Worm (Caenorhabditis elegans): ENCODE measurements around the gene Y54G2A.41.

Gene Y54G2A.41

ce11 chrIV:2773382-2773979 lies 21.8 kb downstream of the Y54G2A.41 start (continued):
- TF ChIP-seq aha-1 (tag): peak; percentile 36
- TF ChIP-seq hlh-11 (tag; optimal IDR thresholded peaks at IDR 0.05): peak; percentile 48
- TF ChIP-seq hlh-30 (tag; optimal IDR thresholded peaks at IDR 0.05; ENCODE audit: insufficient read depth): peak; percentile 88

- no peak for TF ChIP-seq ZK337.2 (GFP tag; IDR thresholded peaks at IDR 0.05)
- TF ChIP-seq ceh-82 (tag; optimal IDR thresholded peaks at IDR 0.05): no peak
- no peak for TF ChIP-seq daf-19 (GFP tag; conservative IDR thresholded peaks at IDR 0.05)
- TF ChIP-seq hmg-1.1 (GFP tag; IDR thresholded peaks at IDR 0.05): peak; percentile 82
- TF ChIP-seq nhr-48 (tag; optimal IDR thresholded peaks at IDR 0.05): no peak
- TF ChIP-seq ceh-20 (GFP tag; IDR thresholded peaks at IDR 0.05): peak; percentile 69; the same call in 1 of the 2 replicates
- TF ChIP-seq madf-5 (GFP tag; IDR thresholded peaks at IDR 0.05): no peak
- TF ChIP-seq ama-1 (optimal IDR thresholded peaks at IDR 0.05): peak; percentile 85
- no peak for TF ChIP-seq F49E8.2 (tag; optimal IDR thresholded peaks at IDR 0.05; ENCODE audit: borderline replicate concordance)
- TF ChIP-seq attf-4 (tag; optimal IDR thresholded peaks at IDR 0.05): no peak
- no peak for TF ChIP-seq ztf-11 (tag; optimal IDR thresholded peaks at IDR 0.05)
- peak; percentile 89 for TF ChIP-seq mep-1 (tag; optimal IDR thresholded peaks at IDR 0.05)
- no peak for TF ChIP-seq dmd-8 (GFP tag; IDR thresholded peaks at IDR 0.05)
- peak; percentile 94 for TF ChIP-seq hlh-11 (tag; optimal IDR thresholded peaks at IDR 0.05)
- peak; percentile 58 for TF ChIP-seq mes-2 (tag; optimal IDR thresholded peaks at IDR 0.05; ENCODE audit: poor library complexity, severe bottlenecking)
- no peak for TF ChIP-seq R02D3.7 (tag; optimal IDR thresholded peaks at IDR 0.05)
- TF ChIP-seq pha-4 (GFP tag; IDR thresholded peaks at IDR 0.05): peak; percentile 80
- peak; percentile 92 for TF ChIP-seq pha-4 (tag; optimal IDR thresholded peaks at IDR 0.05)
- 0 out of 2 replicates have a peak, but pooled peaks have one; percentile 9 for TF ChIP-seq zip-11 (GFP tag; IDR thresholded peaks at IDR 0.05)
- TF ChIP-seq pqm-1 (tag; optimal IDR thresholded peaks at IDR 0.05): no peak
- TF ChIP-seq hlh-30 (tag; optimal IDR thresholded peaks at IDR 0.05; ENCODE audit: insufficient read depth): peak; percentile 99
- 0 out of 2 replicates have a peak, but pooled peaks have one; percentile 48 for TF ChIP-seq mdt-29 (GFP tag; IDR thresholded peaks at IDR 0.05)
- no peak; the same call in 1 of the 2 replicates for TF ChIP-seq zfp-3 (GFP tag; conservative IDR thresholded peaks at IDR 0.05)
- no peak for TF ChIP-seq unc-39 (tag; optimal IDR thresholded peaks at IDR 0.05)
- TF ChIP-seq F26F4.8 (GFP tag; conservative IDR thresholded peaks at IDR 0.05): no peak
- no peak for TF ChIP-seq ces-1 (GFP tag; optimal IDR thresholded peaks at IDR 0.05)
- no peak for TF ChIP-seq Y105C5A.15 (GFP tag; IDR thresholded peaks at IDR 0.05)
- peak; percentile 73 for TF ChIP-seq mxl-3 (GFP tag; optimal IDR thresholded peaks at IDR 0.05)
- TF ChIP-seq Y75B8A.6 (GFP tag; IDR thresholded peaks at IDR 0.05): 0 out of 2 replicates have a peak, but pooled peaks have one; percentile 26
- peak; percentile 92 for TF ChIP-seq dve-1 (tag; optimal IDR thresholded peaks at IDR 0.05; ENCODE audit: insufficient read depth)
- TF ChIP-seq saeg-2 (GFP tag; IDR thresholded peaks at IDR 0.05): no peak
- no peak for TF ChIP-seq lin-39 (tag; optimal IDR thresholded peaks at IDR 0.05)
- no peak for TF ChIP-seq mxl-2 (GFP tag; conservative IDR thresholded peaks at IDR 0.05)
- no peak for TF ChIP-seq D1046.2 (GFP tag; IDR thresholded peaks at IDR 0.05)
- no peak for TF ChIP-seq lir-3 (tag; optimal IDR thresholded peaks at IDR 0.05)
- 0 out of 2 replicates have a peak, but pooled peaks have one; percentile 58 for TF ChIP-seq nhr-42 (GFP tag; IDR thresholded peaks at IDR 0.05)
- TF ChIP-seq dpl-1 (GFP tag; optimal IDR thresholded peaks at IDR 0.05): peak; percentile 28
- 0 out of 2 replicates have a peak, but pooled peaks have one; percentile 10 for TF ChIP-seq madf-9 (GFP tag; conservative IDR thresholded peaks at IDR 0.05)
- no peak for TF ChIP-seq ceh-28 (tag; optimal IDR thresholded peaks at IDR 0.05)
- TF ChIP-seq nhr-41 (GFP tag; IDR thresholded peaks at IDR 0.05): no peak
- no peak for TF ChIP-seq snpc-1.2 (GFP tag; IDR thresholded peaks at IDR 0.05)
- no peak for TF ChIP-seq ceh-62 (tag; optimal IDR thresholded peaks at IDR 0.05)
- TF ChIP-seq fos-1 (tag; optimal IDR thresholded peaks at IDR 0.05): no peak
- TF ChIP-seq ceh-44 (GFP tag; IDR thresholded peaks at IDR 0.05): no peak
- no peak for TF ChIP-seq Y48G9A.11 (GFP tag; IDR thresholded peaks at IDR 0.05)
- no peak for TF ChIP-seq sdz-12 (GFP tag; optimal IDR thresholded peaks at IDR 0.05)
- TF ChIP-seq php-3 (GFP tag; IDR thresholded peaks at IDR 0.05): no peak
- peak; percentile 39 for TF ChIP-seq spr-1 (tag; optimal IDR thresholded peaks at IDR 0.05)
Observed at ce11 chrIV:2774500-2774899, 22.8 kb downstream of the Y54G2A.41 start.
